Worm (Caenorhabditis elegans) whole organism, L2 larva: ENCODE data around the gene taf-11.1.

Source experiments
- C34F6.9 ChIP-seq: fragments of 150-350 bp; optimal IDR thresholded peaks from 2 replicates; lab custom pipeline; 2014; ENCODE audit warnings: missing biosample characterization, missing genetic modification characterization
- F13H6.1 ChIP-seq: sonication (generic microtip); optimal IDR thresholded peaks from 2 replicates; lab custom pipeline; 2016; ENCODE audit warnings: missing genetic modification characterization, missing compliant biosample characterization
- R02D3.7 ChIP-seq: fragments of 150-350 bp; optimal IDR thresholded peaks from 2 replicates; lab custom pipeline; 2014; ENCODE audit warnings: missing biosample characterization, missing genetic modification characterization
- Y55F3AM.14 ChIP-seq: fragments of 200-800 bp; sonication (Bioruptor generic); optimal IDR thresholded peaks from 2 replicates; lab custom pipeline; 2018; ENCODE audit warnings: mild to moderate bottlenecking, missing genetic modification characterization, missing compliant biosample characterization
- ZK546.5 ChIP-seq: sonication (generic microtip); optimal IDR thresholded peaks from 2 replicates; lab custom pipeline; 2017; ENCODE audit warnings: missing biosample characterization, missing genetic modification characterization
- alr-1 ChIP-seq: fragments of 150-350 bp; optimal IDR thresholded peaks from 2 replicates; lab custom pipeline; 2014; ENCODE audit warnings: missing biosample characterization, missing genetic modification characterization
- aly-2 ChIP-seq: fragments of 150-350 bp; optimal IDR thresholded peaks from 2 replicates; lab custom pipeline; 2014; ENCODE audit warnings: missing biosample characterization, missing genetic modification characterization
- ama-1 ChIP-seq: fragments of 150-350 bp; optimal IDR thresholded peaks from 2 replicates; lab custom pipeline; 2018; ENCODE audit warnings: inconsistent platforms
- blmp-1 ChIP-seq: sonication (generic microtip); optimal IDR thresholded peaks from 2 replicates; lab custom pipeline; 2017; ENCODE audit warnings: missing genetic modification characterization, mild to moderate bottlenecking, missing compliant biosample characterization, antibody characterized with exemption, moderate library complexity; ENCODE audit not compliant: insufficient read depth
- ceh-16 ChIP-seq: fragments of 150-350 bp; optimal IDR thresholded peaks from 2 replicates; lab custom pipeline; 2014; ENCODE audit warnings: missing biosample characterization, missing genetic modification characterization
- ceh-82 ChIP-seq: fragments of 150-350 bp; optimal IDR thresholded peaks from 2 replicates; lab custom pipeline; 2014; ENCODE audit warnings: missing biosample characterization, missing genetic modification characterization
- crh-2 ChIP-seq: sonication (generic microtip); optimal IDR thresholded peaks from 2 replicates; lab custom pipeline; 2017; ENCODE audit warnings: missing biosample characterization, missing genetic modification characterization
- dmd-4 ChIP-seq: sonication (generic microtip); optimal IDR thresholded peaks from 2 replicates; lab custom pipeline; 2017; ENCODE audit warnings: missing biosample characterization, missing genetic modification characterization
- egl-27 ChIP-seq: sonication (generic microtip); optimal IDR thresholded peaks from 3 replicates; lab custom pipeline; 2017; ENCODE audit warnings: missing biosample characterization, missing genetic modification reagents, missing genetic modification characterization
- elt-1 ChIP-seq: fragments of 150-350 bp; optimal IDR thresholded peaks from 2 replicates; lab custom pipeline; 2014; ENCODE audit warnings: missing biosample characterization, missing genetic modification characterization
- elt-3 ChIP-seq: sonication (generic microtip); optimal IDR thresholded peaks from 2 replicates; lab custom pipeline; 2017; ENCODE audit warnings: missing biosample characterization, missing genetic modification characterization
- fos-1 ChIP-seq: fragments of 150-350 bp; optimal IDR thresholded peaks from 2 replicates; lab custom pipeline; 2014; ENCODE audit warnings: missing biosample characterization, missing genetic modification characterization
- gmeb-1 ChIP-seq: fragments of 150-350 bp; optimal IDR thresholded peaks from 2 replicates; lab custom pipeline; 2014; ENCODE audit warnings: missing biosample characterization, missing genetic modification characterization
- lin-11 ChIP-seq: fragments of 150-350 bp; sonication (generic microtip); optimal IDR thresholded peaks from 2 replicates; lab custom pipeline; 2014; ENCODE audit warnings: missing biosample characterization, missing genetic modification characterization, inconsistent platforms, mixed read lengths
- lin-13 ChIP-seq: fragments of 150-350 bp; optimal IDR thresholded peaks from 2 replicates; lab custom pipeline; 2014; ENCODE audit warnings: missing biosample characterization, missing genetic modification reagents, missing genetic modification characterization
- lin-39 ChIP-seq: fragments of 150-350 bp; optimal IDR thresholded peaks from 2 replicates; lab custom pipeline; 2014; ENCODE audit warnings: missing biosample characterization, missing genetic modification reagents, missing genetic modification characterization
- lsy-2 ChIP-seq, 2 experiments: fragments of 150-350 bp in 1 of 2; sonication (generic microtip) in 1 of 2; optimal IDR thresholded peaks; 2 replicates each; lab custom pipeline; 2014 to 2017; ENCODE audit warnings: missing biosample characterization in 2 of 2, missing genetic modification characterization in 2 of 2
- mab-5 ChIP-seq: fragments of 150-350 bp; optimal IDR thresholded peaks from 2 replicates; lab custom pipeline; 2014; ENCODE audit warnings: missing biosample characterization, missing genetic modification characterization
- mbf-1 ChIP-seq: sonication (generic microtip); optimal IDR thresholded peaks from 2 replicates; lab custom pipeline; 2017; ENCODE audit warnings: missing biosample characterization, missing genetic modification characterization
- mdl-1 ChIP-seq, 2 experiments: fragments of 150-350 bp in 1 of 2; sonication (generic microtip) in 1 of 2; optimal IDR thresholded peaks; 2 replicates each; lab custom pipeline; 2017; ENCODE audit warnings: missing biosample characterization in 2 of 2, missing genetic modification characterization in 2 of 2
- nhr-10 ChIP-seq: sonication (generic microtip); optimal IDR thresholded peaks from 2 replicates; lab custom pipeline; 2017; ENCODE audit warnings: missing biosample characterization, missing genetic modification characterization
- nhr-11 ChIP-seq: fragments of 150-350 bp; optimal IDR thresholded peaks from 2 replicates; lab custom pipeline; 2014; ENCODE audit warnings: missing biosample characterization, missing genetic modification characterization
- nhr-12 ChIP-seq: fragments of 150-350 bp; optimal IDR thresholded peaks from 2 replicates; lab custom pipeline; 2014; ENCODE audit warnings: missing biosample characterization, missing genetic modification characterization
- nhr-129 ChIP-seq: fragments of 150-350 bp; optimal IDR thresholded peaks from 2 replicates; lab custom pipeline; 2014; ENCODE audit warnings: missing biosample characterization, missing genetic modification characterization
- nhr-21 ChIP-seq: fragments of 150-350 bp; optimal IDR thresholded peaks from 2 replicates; lab custom pipeline; 2014; ENCODE audit warnings: missing biosample characterization, missing genetic modification characterization
- nhr-23 ChIP-seq: fragments of 150-350 bp; optimal IDR thresholded peaks from 2 replicates; lab custom pipeline; 2014; ENCODE audit warnings: missing biosample characterization, missing genetic modification reagents, missing genetic modification characterization
- nhr-237 ChIP-seq: fragments of 150-350 bp; optimal IDR thresholded peaks from 2 replicates; lab custom pipeline; 2014; ENCODE audit warnings: missing biosample characterization, missing genetic modification characterization
- nhr-25 ChIP-seq: fragments of 150-350 bp; sonication (generic microtip); optimal IDR thresholded peaks from 3 replicates; lab custom pipeline; 2014; ENCODE audit warnings: missing biosample characterization, missing genetic modification characterization
- nhr-6 ChIP-seq: fragments of 150-350 bp; optimal IDR thresholded peaks from 2 replicates; lab custom pipeline; 2014; ENCODE audit warnings: missing biosample characterization, missing genetic modification characterization
- nhr-77 ChIP-seq: fragments of 150-350 bp; optimal IDR thresholded peaks from 2 replicates; lab custom pipeline; 2014; ENCODE audit warnings: missing biosample characterization, missing genetic modification characterization
- peb-1 ChIP-seq: fragments of 150-350 bp; optimal IDR thresholded peaks from 2 replicates; lab custom pipeline; 2014; ENCODE audit warnings: missing biosample characterization, missing genetic modification characterization
- sem-4 ChIP-seq: fragments of 150-350 bp; optimal IDR thresholded peaks from 2 replicates; lab custom pipeline; 2014; ENCODE audit warnings: missing biosample characterization, missing genetic modification reagents, missing genetic modification characterization
- skn-1 ChIP-seq: sonication (generic microtip); optimal IDR thresholded peaks from 2 replicates; lab custom pipeline; 2017; ENCODE audit warnings: missing biosample characterization, missing genetic modification characterization
- sma-3 ChIP-seq: sonication (generic microtip); optimal IDR thresholded peaks from 2 replicates; lab custom pipeline; 2016; ENCODE audit warnings: missing genetic modification reagents, missing genetic modification characterization, missing compliant biosample characterization
- sma-9 ChIP-seq, 2 experiments: fragments of 150-350 bp in 1 of 2; sonication (generic microtip) in 1 of 2; optimal IDR thresholded peaks; 2 replicates each; lab custom pipeline; 2014 to 2016; ENCODE audit warnings: missing genetic modification characterization in 2 of 2, mild to moderate bottlenecking in 1 of 2, missing biosample characterization in 1 of 2, missing compliant biosample characterization in 1 of 2, missing genetic modification reagents in 1 of 2, moderate library complexity in 1 of 2
- snpc-4 ChIP-seq: fragments of 150-350 bp; optimal IDR thresholded peaks from 2 replicates; lab custom pipeline; 2014; ENCODE audit warnings: missing biosample characterization, missing genetic modification characterization
- unc-39 ChIP-seq: fragments of 150-350 bp; optimal IDR thresholded peaks from 2 replicates; lab custom pipeline; 2014; ENCODE audit warnings: missing biosample characterization, missing genetic modification characterization
- unc-55 ChIP-seq: fragments of 150-350 bp; sonication (generic microtip); optimal IDR thresholded peaks from 3 replicates; lab custom pipeline; 2014; ENCODE audit warnings: missing biosample characterization, missing genetic modification reagents, missing genetic modification characterization
- unc-62 ChIP-seq: fragments of 150-350 bp; optimal IDR thresholded peaks from 2 replicates; lab custom pipeline; 2014; ENCODE audit warnings: missing biosample characterization, missing genetic modification reagents, missing genetic modification characterization
- zag-1 ChIP-seq: fragments of 150-350 bp; optimal IDR thresholded peaks from 2 replicates; lab custom pipeline; 2014; ENCODE audit warnings: missing biosample characterization, missing genetic modification characterization
- ztf-1 ChIP-seq: fragments of 200-800 bp; sonication (Bioruptor generic); conservative IDR thresholded peaks from 2 replicates; pipeline ENCODE4 v1.3.6; 2022; ENCODE audit warnings: missing genetic modification characterization, missing compliant biosample characterization
- ztf-11 ChIP-seq: sonication (generic microtip); optimal IDR thresholded peaks from 2 replicates; lab custom pipeline; 2017; ENCODE audit warnings: missing biosample characterization, missing genetic modification characterization
- ztf-4 ChIP-seq: fragments of 150-350 bp; optimal IDR thresholded peaks from 2 replicates; lab custom pipeline; 2014; ENCODE audit warnings: missing biosample characterization, missing genetic modification characterization

Gene taf-11.1

ce11 chrX:4222200-4222599 is 32.8 kb upstream of the taf-11.1 start:
- TF ChIP-seq C34F6.9 (tag; lab: Kevin White, UChicago) = peak; percentile 14
- peak in 1 of 2 experiments; percentile 68 for TF ChIP-seq lsy-2 (tag; optimal IDR thresholded peaks at IDR 0.05; lab: Kevin White, UChicago)
- TF ChIP-seq fos-1 = peak; percentile 74
- TF ChIP-seq lin-11 = no peak
- TF ChIP-seq unc-62 = no peak

- TF ChIP-seq nhr-25 (tag; lab: Kevin White, UChicago) = peak; percentile 77
- TF ChIP-seq lin-13 (GFP tag; lab: Kevin White, UChicago) = peak; percentile 48
- TF ChIP-seq unc-62 = peak; percentile 42
- peak; percentile 44 to 66 for TF ChIP-seq mdl-1 (tag; optimal IDR thresholded peaks at IDR 0.05; lab: Kevin White, UChicago)
- TF ChIP-seq nhr-23 = no peak
- TF ChIP-seq ztf-1 (GFP tag; lab: Robert Waterston, UW) = no peak
- no peak for TF ChIP-seq zag-1 (tag; lab: Kevin White, UChicago)
- no peak for TF ChIP-seq ZK546.5 (tag; lab: Kevin White, UChicago)
- peak; percentile 91 for TF ChIP-seq nhr-21 (tag; lab: Kevin White, UChicago)
- TF ChIP-seq fos-1 = no peak
- TF ChIP-seq ama-1 (lab: Kevin White, UChicago) = peak; percentile 63
- TF ChIP-seq ceh-16 (tag; lab: Kevin White, UChicago) = peak; percentile 14
- peak; percentile 39 to 81 for TF ChIP-seq lsy-2 (tag; optimal IDR thresholded peaks at IDR 0.05; lab: Kevin White, UChicago)
- no peak for TF ChIP-seq R02D3.7
- peak; percentile 77 for TF ChIP-seq lin-11
- TF ChIP-seq C34F6.9 (tag; lab: Kevin White, UChicago) = peak; percentile 62
- TF ChIP-seq mab-5 (tag; lab: Kevin White, UChicago) = peak; percentile 82
- no peak for TF ChIP-seq dmd-4 (tag; lab: Kevin White, UChicago)
- peak; percentile 49 for TF ChIP-seq unc-55 (GFP tag; lab: Kevin White, UChicago)
- TF ChIP-seq lin-39 (tag; lab: Kevin White, UChicago) = no peak
- no peak for TF ChIP-seq alr-1 (tag; lab: Kevin White, UChicago)
- peak; percentile 36 for TF ChIP-seq nhr-10
- TF ChIP-seq blmp-1 = no peak
- TF ChIP-seq peb-1 (tag; lab: Kevin White, UChicago) = no peak
- peak; percentile 44 for TF ChIP-seq elt-1 (tag; lab: Kevin White, UChicago)
- TF ChIP-seq F13H6.1 = peak; percentile 97
- TF ChIP-seq aly-2 (tag; lab: Kevin White, UChicago) = no peak
- TF ChIP-seq nhr-77 (tag; lab: Kevin White, UChicago) = no peak
- TF ChIP-seq crh-2 (tag; lab: Kevin White, UChicago) = peak; percentile 76
- TF ChIP-seq elt-3 (tag; lab: Kevin White, UChicago) = no peak
- no peak for TF ChIP-seq mbf-1 (tag; lab: Kevin White, UChicago)
- peak; percentile 39 for TF ChIP-seq snpc-4 (tag; lab: Kevin White, UChicago)
- peak; percentile 76 for TF ChIP-seq gmeb-1 (tag; lab: Kevin White, UChicago)
- TF ChIP-seq nhr-6 (tag; lab: Kevin White, UChicago) = peak; percentile 86
- no peak for TF ChIP-seq ztf-11 (tag; lab: Kevin White, UChicago)
- peak; percentile 80 for TF ChIP-seq ztf-4 (tag; lab: Kevin White, UChicago)
- peak; percentile 34 for TF ChIP-seq nhr-237 (tag; lab: Kevin White, UChicago)
- peak; percentile 85 for TF ChIP-seq sem-4 (tag; lab: Kevin White, UChicago)
- TF ChIP-seq sma-9 (GFP tag; optimal IDR thresholded peaks at IDR 0.05; lab: Kevin White, UChicago) = peak; percentile 83
- TF ChIP-seq sma-9 (tag; optimal IDR thresholded peaks at IDR 0.05; lab: Kevin White, UChicago) = no peak
- peak; percentile 79 for TF ChIP-seq Y55F3AM.14
- TF ChIP-seq nhr-129 (tag; lab: Kevin White, UChicago) = peak; percentile 73
- no peak for TF ChIP-seq nhr-11 (tag; lab: Kevin White, UChicago)
- no peak for TF ChIP-seq ceh-82
- peak; percentile 84 for TF ChIP-seq egl-27 (tag; lab: Kevin White, UChicago)
- no peak for TF ChIP-seq unc-39 (tag; lab: Kevin White, UChicago)
- TF ChIP-seq nhr-12 (tag; lab: Kevin White, UChicago) = no peak
- TF ChIP-seq skn-1 = no peak
- TF ChIP-seq sma-3 (GFP tag; lab: Kevin White, UChicago) = peak; percentile 94
These were observed 32.1 kb upstream of the taf-11.1 start for ce11 chrX:4222779-4223387.
